Fruit fly (Drosophila melanogaster) whole organism, embryonic: ENCODE results near the gene GNBP3.

ENCODE experiments used
- Ada2b ChIP-seq: fragments of 200-800 bp; sonication (Bioruptor generic); IDR thresholded peaks from 2 replicates; pipeline ENCODE4 v1.3.6; 2022; ENCODE audit warnings: missing biosample characterization, missing genetic modification characterization
- Atf3 ChIP-seq: fragments of 200-800 bp; sonication (Bioruptor generic); optimal IDR thresholded peaks from 3 replicates; lab custom pipeline; 2016; ENCODE audit warnings: missing biosample characterization, missing genetic modification characterization
- Bgb ChIP-seq: fragments of 200-800 bp; sonication (Bioruptor generic); IDR thresholded peaks from 2 replicates; pipeline ENCODE4 v1.3.6; 2022; ENCODE audit warnings: missing biosample characterization, missing genetic modification characterization; ENCODE audit not compliant: partially characterized antibody
- CG11695 ChIP-seq: fragments of 200-800 bp; sonication (Bioruptor generic); IDR thresholded peaks from 3 replicates; pipeline ENCODE4 v1.3.6; 2022; ENCODE audit warnings: missing biosample characterization, missing genetic modification characterization
- CG13894 ChIP-seq: fragments of 200-800 bp; sonication (Bioruptor generic); optimal IDR thresholded peaks from 3 replicates; lab custom pipeline; 2018; ENCODE audit warnings: missing biosample characterization, mild to moderate bottlenecking, missing genetic modification characterization, moderate library complexity
- CG14441 ChIP-seq: fragments of 200-800 bp; sonication (Bioruptor generic); IDR thresholded peaks from 2 replicates; pipeline ENCODE4 v1.3.6; 2022; ENCODE audit warnings: missing biosample characterization, missing genetic modification characterization
- CG14860 ChIP-seq: fragments of 200-800 bp; sonication (Bioruptor generic); IDR thresholded peaks from 3 replicates; pipeline ENCODE4 v1.3.6; 2022; ENCODE audit warnings: missing biosample characterization, missing genetic modification characterization; ENCODE audit not compliant: partially characterized antibody
- CG1603 ChIP-seq: fragments of 200-800 bp; sonication (Bioruptor generic); optimal IDR thresholded peaks from 2 replicates; lab custom pipeline; 2019; ENCODE audit warnings: missing biosample characterization, mild to moderate bottlenecking, missing genetic modification characterization, moderate library complexity
- CG16813 ChIP-seq: fragments of 200-800 bp; sonication (Bioruptor generic); IDR thresholded peaks from 3 replicates; pipeline ENCODE4 v1.3.6; 2022; ENCODE audit warnings: missing biosample characterization, missing genetic modification characterization; ENCODE audit not compliant: partially characterized antibody
- CG2116 ChIP-seq: fragments of 200-800 bp; sonication (Bioruptor generic); optimal IDR thresholded peaks from 3 replicates; lab custom pipeline; 2018; ENCODE audit warnings: missing biosample characterization, mild to moderate bottlenecking, missing genetic modification characterization
- CG2678 ChIP-seq: fragments of 200-800 bp; sonication (Bioruptor generic); optimal IDR thresholded peaks from 3 replicates; lab custom pipeline; 2019; ENCODE audit warnings: missing biosample characterization, mild to moderate bottlenecking, missing genetic modification characterization, moderate library complexity
- CG4282 ChIP-seq: fragments of 200-800 bp; sonication (Bioruptor generic); optimal IDR thresholded peaks from 2 replicates; lab custom pipeline; 2016; ENCODE audit warnings: missing biosample characterization, missing genetic modification characterization
- CG4360 ChIP-seq: fragments of 200-800 bp; sonication (Bioruptor generic); IDR thresholded peaks from 2 replicates; pipeline ENCODE4 v1.3.6; 2022; ENCODE audit warnings: missing biosample characterization, missing genetic modification characterization
- CG4617 ChIP-seq: fragments of 200-800 bp; sonication (Bioruptor generic); optimal IDR thresholded peaks from 3 replicates; lab custom pipeline; 2016; ENCODE audit warnings: missing biosample characterization, missing genetic modification characterization, borderline replicate concordance
- CG6791 ChIP-seq: fragments of 200-800 bp; sonication (Bioruptor generic); IDR thresholded peaks from 3 replicates; pipeline ENCODE4 v1.3.6; 2022; ENCODE audit warnings: missing biosample characterization, missing genetic modification characterization; ENCODE audit not compliant: partially characterized antibody
- CG7963 ChIP-seq: fragments of 200-800 bp; sonication (Bioruptor generic); IDR thresholded peaks from 3 replicates; pipeline ENCODE4 v1.3.6; 2022; ENCODE audit warnings: missing biosample characterization, missing genetic modification characterization; ENCODE audit not compliant: partially characterized antibody
- Dp ChIP-seq: fragments of 200-800 bp; sonication (Bioruptor generic); optimal IDR thresholded peaks from 2 replicates; lab custom pipeline; 2018; ENCODE audit warnings: missing biosample characterization, mild to moderate bottlenecking, missing genetic modification characterization, moderate library complexity
- E2f2 ChIP-seq: fragments of 200-800 bp; sonication (Bioruptor generic); IDR thresholded peaks from 2 replicates; pipeline ENCODE4 v1.3.6; 2022; ENCODE audit warnings: missing biosample characterization, missing genetic modification characterization
- Hr78 ChIP-seq, 2 experiments: fragments of 200-800 bp in 1 of 2; fragments of >200 bp in 1 of 2; sonication (Bioruptor generic) in 1 of 2; optimal IDR thresholded peaks; 2 replicates each; lab custom pipeline; 2017 to 2019; ENCODE audit warnings: missing biosample characterization in 2 of 2, missing genetic modification characterization in 2 of 2, mild to moderate bottlenecking in 1 of 2, moderate library complexity in 1 of 2
- Kr ChIP-seq: fragments of 200-800 bp; sonication (Bioruptor generic); optimal IDR thresholded peaks from 2 replicates; lab custom pipeline; 2017; ENCODE audit warnings: missing biosample characterization, mild to moderate bottlenecking, missing genetic modification characterization
- Mes4 ChIP-seq: fragments of 200-800 bp; sonication (Bioruptor generic); optimal IDR thresholded peaks from 2 replicates; lab custom pipeline; 2016; ENCODE audit warnings: missing biosample characterization, missing genetic modification characterization
- Nf-YA ChIP-seq: fragments of 200-800 bp; sonication (Bioruptor generic); IDR thresholded peaks from 2 replicates; pipeline ENCODE4 v1.3.6; 2022; ENCODE audit warnings: missing biosample characterization, missing genetic modification characterization
- Opbp ChIP-seq: fragments of 200-800 bp; sonication (Bioruptor generic); IDR thresholded peaks from 3 replicates; pipeline ENCODE4 v1.3.6; 2022; ENCODE audit warnings: missing biosample characterization, missing genetic modification characterization; ENCODE audit not compliant: partially characterized antibody
- amos ChIP-seq: fragments of 200-800 bp; sonication (Bioruptor generic); IDR thresholded peaks from 2 replicates; pipeline ENCODE4 v1.3.6; 2022; ENCODE audit warnings: missing biosample characterization, missing genetic modification characterization; ENCODE audit not compliant: partially characterized antibody
- bbx ChIP-seq: fragments of 200-800 bp; sonication (Bioruptor generic); IDR thresholded peaks from 2 replicates; pipeline ENCODE4 v1.3.6; 2022; ENCODE audit warnings: missing biosample characterization, missing genetic modification characterization; ENCODE audit not compliant: partially characterized antibody
- cato ChIP-seq: fragments of 200-800 bp; sonication (Bioruptor generic); optimal IDR thresholded peaks from 2 replicates; lab custom pipeline; 2016; ENCODE audit warnings: missing biosample characterization, missing genetic modification characterization, borderline replicate concordance
- cg ChIP-seq: fragments of 200-800 bp; sonication (Bioruptor generic); optimal IDR thresholded peaks from 3 replicates; lab custom pipeline; 2019; ENCODE audit warnings: missing biosample characterization, mild to moderate bottlenecking, missing genetic modification characterization, moderate library complexity
- chm ChIP-seq: fragments of 200-800 bp; sonication (Bioruptor generic); IDR thresholded peaks from 2 replicates; pipeline ENCODE4 v1.3.6; 2022; ENCODE audit warnings: missing biosample characterization, missing genetic modification characterization
- chn ChIP-seq: fragments of 200-800 bp; sonication (Bioruptor generic); optimal IDR thresholded peaks from 2 replicates; lab custom pipeline; 2016; ENCODE audit warnings: missing biosample characterization, missing genetic modification characterization
- esg ChIP-seq: fragments of 200-800 bp; sonication (Bioruptor generic); conservative IDR thresholded peaks from 2 replicates; pipeline ENCODE4 v1.3.6; 2022; ENCODE audit warnings: missing biosample characterization, missing genetic modification characterization
- fd102C ChIP-seq: fragments of 200-800 bp; sonication (Bioruptor generic); optimal IDR thresholded peaks from 2 replicates; lab custom pipeline; 2018; ENCODE audit warnings: missing biosample characterization, mild to moderate bottlenecking, missing genetic modification characterization, moderate library complexity
- fd96Cb ChIP-seq: fragments of 200-800 bp; sonication (Bioruptor generic); optimal IDR thresholded peaks from 2 replicates; lab custom pipeline; 2018; ENCODE audit warnings: missing biosample characterization, mild to moderate bottlenecking, missing genetic modification characterization, moderate library complexity
- gfzf ChIP-seq: fragments of 200-800 bp; sonication (Bioruptor generic); optimal IDR thresholded peaks from 2 replicates; lab custom pipeline; 2016; ENCODE audit warnings: missing biosample characterization, mild to moderate bottlenecking, missing genetic modification characterization, moderate library complexity
- gro ChIP-seq: fragments of 200-800 bp; sonication (Bioruptor generic); optimal IDR thresholded peaks from 2 replicates; lab custom pipeline; 2016; ENCODE audit warnings: missing biosample characterization, missing genetic modification characterization
- gsb ChIP-seq: fragments of 200-800 bp; sonication (Bioruptor generic); IDR thresholded peaks from 2 replicates; pipeline ENCODE4 v1.3.6; 2022; ENCODE audit warnings: missing biosample characterization, missing genetic modification characterization
- her ChIP-seq: fragments of 200-800 bp; sonication (Bioruptor generic); optimal IDR thresholded peaks from 2 replicates; lab custom pipeline; 2016; ENCODE audit warnings: missing biosample characterization, missing genetic modification characterization
- hkb ChIP-seq, 2 experiments: fragments of 200-800 bp in 1 of 2; fragments of >200 bp in 1 of 2; sonication (Bioruptor generic) in 1 of 2; IDR thresholded peaks in 1 of 2; optimal IDR thresholded peaks in 1 of 2; 2 replicates each; pipeline versions ENCODE4 v1.3.6 to Lab custom; 2017 to 2022; ENCODE audit warnings: missing biosample characterization in 1 of 2, missing genetic modification characterization in 1 of 2
- sd ChIP-seq: fragments of 200-800 bp; sonication (Bioruptor generic); optimal IDR thresholded peaks from 3 replicates; lab custom pipeline; 2018; ENCODE audit warnings: missing biosample characterization, mild to moderate bottlenecking, missing genetic modification characterization, moderate library complexity
- sens ChIP-seq: fragments of 200-800 bp; sonication (Bioruptor generic); peaks from one replicate; lab custom pipeline; 2016; ENCODE audit warnings: missing biosample characterization, missing genetic modification characterization
- sna ChIP-seq: fragments of 200-800 bp; sonication (Bioruptor generic); IDR thresholded peaks from 2 replicates; pipeline ENCODE4 v1.3.6; 2022; ENCODE audit warnings: missing biosample characterization, missing genetic modification characterization; ENCODE audit not compliant: partially characterized antibody
- stwl ChIP-seq: fragments of 200-800 bp; sonication (Bioruptor generic); optimal IDR thresholded peaks from 3 replicates; lab custom pipeline; 2018; ENCODE audit warnings: missing biosample characterization, mild to moderate bottlenecking, missing genetic modification characterization, moderate library complexity
- trem ChIP-seq: fragments of 200-800 bp; optimal IDR thresholded peaks from 3 replicates; lab custom pipeline; 2019; ENCODE audit warnings: missing biosample characterization, mild to moderate bottlenecking, missing genetic modification characterization, moderate library complexity

GNBP3 gene

dm6 chr3L:8953962-8954647, 716 bp upstream of the GNBP3 start, which contains the start of the genes CG43783 and orb2 (continued):
- TF ChIP-seq CG4617 (GFP tag; lab: Kevin White, UChicago) = peak; percentile 32
- TF ChIP-seq bbx (GFP tag; lab: Robert Waterston, UW) = peak; percentile 63; the same call in 1 of the 2 replicates
- TF ChIP-seq cg (GFP tag; lab: Kevin White, UChicago) = peak; percentile 39
- TF ChIP-seq Ada2b (GFP tag; lab: Robert Waterston, UW) = no peak
- peak; percentile 40 for TF ChIP-seq trem (tag; lab: Kevin White, UChicago)
- TF ChIP-seq chn (GFP tag; lab: Kevin White, UChicago) = no peak
- peak; percentile 38; the same call in 1 of the 3 replicates for TF ChIP-seq CG16813 (GFP tag; lab: Robert Waterston, UW)
- peak; percentile 58; the same call in 1 of the 2 replicates for TF ChIP-seq amos
- TF ChIP-seq CG13894 (tag; lab: Kevin White, UChicago) = no peak
- TF ChIP-seq CG14860 = peak; percentile 56; the same call in 2 of the 3 replicates
- no peak for TF ChIP-seq Kr (GFP tag; lab: Kevin White, UChicago)
- TF ChIP-seq CG7963 (GFP tag; lab: Robert Waterston, UW) = 0 out of 3 replicates have a peak, but pooled peaks have one; percentile 56
- TF ChIP-seq Atf3 (GFP tag; lab: Kevin White, UChicago) = no peak
- TF ChIP-seq CG1603 (tag; lab: Kevin White, UChicago) = peak; percentile 9
- peak; percentile 65 for TF ChIP-seq Bgb
- peak; percentile 55 for TF ChIP-seq stwl (tag; lab: Kevin White, UChicago)
- peak; percentile 21 for TF ChIP-seq sd (tag; lab: Kevin White, UChicago)
- no peak for TF ChIP-seq fd102C (GFP tag; lab: Kevin White, UChicago)
- peak; percentile 72 for TF ChIP-seq CG2116 (GFP tag; lab: Kevin White, UChicago)
- TF ChIP-seq cato (GFP tag; lab: Kevin White, UChicago) = no peak
- TF ChIP-seq Nf-YA = no peak
- no peak for TF ChIP-seq CG2678
- TF ChIP-seq CG11695 (GFP tag; lab: Robert Waterston, UW) = no peak
- peak; percentile 70; the same call in 2 of the 3 replicates for TF ChIP-seq Opbp (GFP tag; lab: Robert Waterston, UW)
- peak; percentile 71; the same call in 1 of the 2 replicates for TF ChIP-seq sna (GFP tag; lab: Robert Waterston, UW)
- TF ChIP-seq her (GFP tag; lab: Kevin White, UChicago) = no peak
- no peak for TF ChIP-seq CG14441
- TF ChIP-seq gfzf (GFP tag; lab: Kevin White, UChicago) = peak; percentile 13
- peak; percentile 89 for TF ChIP-seq E2f2
- peak; percentile 85 for TF ChIP-seq Dp (GFP tag; lab: Kevin White, UChicago)
- peak; percentile 66; the same call in 2 of the 3 replicates for TF ChIP-seq CG6791 (GFP tag; lab: Robert Waterston, UW)
- TF ChIP-seq hkb (optimal IDR thresholded peaks at IDR 0.05; lab: Kevin White, UChicago) = no peak
- TF ChIP-seq hkb (GFP tag; IDR thresholded peaks at IDR 0.05; lab: Robert Waterston, UW) = no peak
- TF ChIP-seq gro (GFP tag; lab: Kevin White, UChicago) = peak; percentile 4
- peak; percentile 62 for TF ChIP-seq sens

dm6 chr3L:8955199-8955598, 378 bp downstream of the GNBP3 start:
- TF ChIP-seq gsb = no peak
- TF ChIP-seq esg (GFP tag; lab: Robert Waterston, UW) = no peak
- no peak for TF ChIP-seq fd96Cb (tag; lab: Kevin White, UChicago)
- no peak for TF ChIP-seq CG4360 (GFP tag; lab: Robert Waterston, UW)
- TF ChIP-seq Mes4 (GFP tag; lab: Kevin White, UChicago) = no peak
- no peak for TF ChIP-seq chm
- TF ChIP-seq Hr78 (GFP tag; optimal IDR thresholded peaks at IDR 0.05; lab: Kevin White, UChicago) = no peak
- TF ChIP-seq CG4282 (GFP tag; lab: Kevin White, UChicago) = no peak
